Fruit fly (Drosophila melanogaster) whole organism, embryonic: ENCODE measurements around the gene Fign.

Experiments
- CG14860 ChIP-seq: fragments of 200-800 bp; sonication (Bioruptor generic); IDR thresholded peaks from 3 replicates; pipeline ENCODE4 v1.3.6; 2022; ENCODE audit warnings: missing biosample characterization, missing genetic modification characterization; ENCODE audit not compliant: partially characterized antibody
- CG15073 ChIP-seq: fragments of 200-800 bp; sonication (Bioruptor generic); optimal IDR thresholded peaks from 2 replicates; lab custom pipeline; 2016; ENCODE audit warnings: missing biosample characterization, missing genetic modification characterization
- CG15601 ChIP-seq: fragments of 200-800 bp; sonication (Bioruptor generic); optimal IDR thresholded peaks from 3 replicates; lab custom pipeline; 2019; ENCODE audit warnings: missing biosample characterization, mild to moderate bottlenecking, missing genetic modification characterization, moderate library complexity
- CG16815 ChIP-seq: fragments of 200-800 bp; sonication (Bioruptor generic); optimal IDR thresholded peaks from 3 replicates; lab custom pipeline; 2017; ENCODE audit warnings: missing biosample characterization, mild to moderate bottlenecking, missing genetic modification characterization
- CG16863 ChIP-seq: fragments of 200-800 bp; sonication (Bioruptor generic); optimal IDR thresholded peaks from 3 replicates; lab custom pipeline; 2016; ENCODE audit warnings: missing biosample characterization, missing genetic modification characterization
- CG17186 ChIP-seq: fragments of 200-800 bp; sonication (Bioruptor generic); optimal IDR thresholded peaks from 3 replicates; lab custom pipeline; 2017; ENCODE audit warnings: missing biosample characterization, missing genetic modification reagents, missing genetic modification characterization
- CG18764 ChIP-seq: fragments of 200-800 bp; sonication (Bioruptor generic); optimal IDR thresholded peaks from 3 replicates; lab custom pipeline; 2016; ENCODE audit warnings: missing biosample characterization, missing genetic modification characterization
- CG2116 ChIP-seq: fragments of 200-800 bp; sonication (Bioruptor generic); optimal IDR thresholded peaks from 3 replicates; lab custom pipeline; 2018; ENCODE audit warnings: missing biosample characterization, mild to moderate bottlenecking, missing genetic modification characterization
- CG2875 ChIP-seq: fragments of 200-800 bp; sonication (Bioruptor generic); optimal IDR thresholded peaks from 2 replicates; lab custom pipeline; 2017; ENCODE audit warnings: missing biosample characterization, mild to moderate bottlenecking, missing genetic modification characterization, missing genetic modification reagents
- CG31388 ChIP-seq: fragments of 200-800 bp; sonication (Bioruptor generic); optimal IDR thresholded peaks from 2 replicates; lab custom pipeline; 2016; ENCODE audit warnings: missing biosample characterization, missing genetic modification characterization
- CG4328 ChIP-seq: fragments of 200-800 bp; sonication (Bioruptor generic); optimal IDR thresholded peaks from 3 replicates; lab custom pipeline; 2017; ENCODE audit warnings: missing biosample characterization, missing genetic modification reagents, missing genetic modification characterization
- CG4707 ChIP-seq: fragments of 200-800 bp; sonication (Bioruptor generic); optimal IDR thresholded peaks from 2 replicates; lab custom pipeline; 2018; ENCODE audit warnings: missing biosample characterization, mild to moderate bottlenecking, missing genetic modification characterization, moderate library complexity
- CG4730 ChIP-seq: fragments of 200-800 bp; sonication (Bioruptor generic); IDR thresholded peaks from 2 replicates; pipeline ENCODE4 v1.3.6; 2022; ENCODE audit warnings: missing biosample characterization, missing genetic modification characterization
- CG5180 ChIP-seq: fragments of 200-800 bp; sonication (Bioruptor generic); optimal IDR thresholded peaks from 3 replicates; lab custom pipeline; 2017; ENCODE audit warnings: missing biosample characterization, missing genetic modification characterization, mild to moderate bottlenecking, moderate library complexity, missing genetic modification reagents
- CG7786 ChIP-seq: fragments of 200-800 bp; sonication (Bioruptor generic); optimal IDR thresholded peaks from 2 replicates; lab custom pipeline; 2016; ENCODE audit warnings: missing biosample characterization, missing genetic modification characterization
- CG8290 ChIP-seq, 3 experiments: fragments of 200-800 bp; sonication (Bioruptor generic); optimal IDR thresholded peaks; 2 replicates each; lab custom pipeline; 2016 to 2019; ENCODE audit warnings: missing biosample characterization in 3 of 3, missing genetic modification characterization in 3 of 3, mild to moderate bottlenecking in 2 of 3, moderate library complexity in 1 of 3
- CG8478 ChIP-seq: fragments of >200 bp; optimal IDR thresholded peaks from 2 replicates; lab custom pipeline; 2018
- D ChIP-seq, 2 experiments: fragments of 200-800 bp in 1 of 2; fragments of >200 bp in 1 of 2; sonication (Bioruptor generic) in 1 of 2; optimal IDR thresholded peaks; 2 replicates in 1 of 2; 3 replicates in 1 of 2; lab custom pipeline; 2017; ENCODE audit warnings: mild to moderate bottlenecking in 1 of 2, missing biosample characterization in 1 of 2, missing genetic modification characterization in 1 of 2, missing genetic modification reagents in 1 of 2
- D19B ChIP-seq: fragments of 200-800 bp; sonication (Bioruptor generic); optimal IDR thresholded peaks from 2 replicates; lab custom pipeline; 2017; ENCODE audit warnings: missing biosample characterization, mild to moderate bottlenecking, missing genetic modification characterization
- Dp ChIP-seq: fragments of 200-800 bp; sonication (Bioruptor generic); optimal IDR thresholded peaks from 2 replicates; lab custom pipeline; 2018; ENCODE audit warnings: missing biosample characterization, mild to moderate bottlenecking, missing genetic modification characterization, moderate library complexity
- Gug ChIP-seq: fragments of 200-800 bp; sonication (Bioruptor generic); IDR thresholded peaks from 4 replicates; pipeline ENCODE4 v1.3.6; 2022; ENCODE audit warnings: missing biosample characterization, missing genetic modification characterization
- Mrtf ChIP-seq: fragments of 200-800 bp; sonication (Bioruptor generic); IDR thresholded peaks from 3 replicates; pipeline ENCODE4 v1.3.6; 2022; ENCODE audit warnings: missing biosample characterization, missing genetic modification characterization
- Oli ChIP-seq: fragments of 200-800 bp; sonication (Bioruptor generic); optimal IDR thresholded peaks from 2 replicates; lab custom pipeline; 2018; ENCODE audit warnings: missing biosample characterization, mild to moderate bottlenecking, missing genetic modification characterization, moderate library complexity
- Pdp1 ChIP-seq, 2 experiments: fragments of 200-800 bp; sonication (Bioruptor generic); optimal IDR thresholded peaks; 3 replicates each; lab custom pipeline; 2016; ENCODE audit warnings: missing biosample characterization in 2 of 2, missing genetic modification characterization in 2 of 2, mild to moderate bottlenecking in 1 of 2, moderate library complexity in 1 of 2
- Ravus ChIP-seq: fragments of 200-800 bp; sonication (Bioruptor generic); IDR thresholded peaks from 2 replicates; pipeline ENCODE4 v1.3.6; 2022; ENCODE audit warnings: missing biosample characterization, missing genetic modification characterization
- Sox102F ChIP-seq: fragments of 200-800 bp; sonication (Bioruptor generic); optimal IDR thresholded peaks from 2 replicates; lab custom pipeline; 2018; ENCODE audit warnings: missing biosample characterization, mild to moderate bottlenecking, missing genetic modification characterization, moderate library complexity
- ara ChIP-seq: fragments of 200-800 bp; sonication (Bioruptor generic); IDR thresholded peaks from 2 replicates; pipeline ENCODE4 v1.3.6; 2022; ENCODE audit warnings: missing biosample characterization, missing genetic modification characterization
- corto ChIP-seq: fragments of 200-800 bp; sonication (Bioruptor generic); optimal IDR thresholded peaks from 2 replicates; lab custom pipeline; 2016; ENCODE audit warnings: missing biosample characterization, mild to moderate bottlenecking, missing genetic modification characterization, moderate library complexity
- crp ChIP-seq, 2 experiments: fragments of 200-800 bp; sonication (Bioruptor generic); optimal IDR thresholded peaks; 2 replicates in 1 of 2; 3 replicates in 1 of 2; lab custom pipeline; 2017; ENCODE audit warnings: missing biosample characterization in 2 of 2, missing genetic modification characterization in 2 of 2, mild to moderate bottlenecking in 1 of 2, moderate library complexity in 1 of 2
- dpn ChIP-seq, 2 experiments: fragments of 200-800 bp; sonication (Bioruptor generic); optimal IDR thresholded peaks; 3 replicates each; lab custom pipeline; 2016; ENCODE audit warnings: missing biosample characterization in 2 of 2, missing genetic modification characterization in 2 of 2
- dysf ChIP-seq: fragments of 200-800 bp; sonication (Bioruptor generic); IDR thresholded peaks from 3 replicates; pipeline ENCODE4 v1.3.6; 2022; ENCODE audit warnings: missing biosample characterization, missing genetic modification characterization
- h ChIP-seq: fragments of >200 bp; optimal IDR thresholded peaks from 2 replicates; lab custom pipeline; 2017
- hth ChIP-seq: fragments of >200 bp; optimal IDR thresholded peaks from 2 replicates; lab custom pipeline; 2017; ENCODE audit warnings: inconsistent platforms
- kay ChIP-seq: fragments of 200-800 bp; sonication (Bioruptor generic); optimal IDR thresholded peaks from 2 replicates; lab custom pipeline; 2016; ENCODE audit warnings: missing biosample characterization, missing genetic modification characterization
- lov ChIP-seq, 2 experiments: fragments of 200-800 bp in 1 of 2; fragments of >200 bp in 1 of 2; sonication (Bioruptor generic) in 1 of 2; IDR thresholded peaks in 1 of 2; optimal IDR thresholded peaks in 1 of 2; 2 replicates in 1 of 2; 3 replicates in 1 of 2; pipeline versions ENCODE4 v1.3.6 to Lab custom; 2017 to 2022; ENCODE audit warnings: missing biosample characterization in 1 of 2, missing genetic modification characterization in 1 of 2
- row ChIP-seq: fragments of 200-800 bp; sonication (Bioruptor generic); IDR thresholded peaks from 3 replicates; pipeline ENCODE4 v1.3.6; 2022; ENCODE audit warnings: missing biosample characterization, missing genetic modification characterization
- wek ChIP-seq: fragments of 200-800 bp; sonication (Bioruptor generic); optimal IDR thresholded peaks from 3 replicates; lab custom pipeline; 2018; ENCODE audit warnings: missing biosample characterization, mild to moderate bottlenecking, missing genetic modification characterization, moderate library complexity
- zen ChIP-seq: fragments of 200-800 bp; sonication (Bioruptor generic); optimal IDR thresholded peaks from 3 replicates; lab custom pipeline; 2018; ENCODE audit warnings: missing biosample characterization, mild to moderate bottlenecking, missing genetic modification characterization, moderate library complexity

Fign gene

dm6 chr2L:3338566-3339215, 19.0 kb upstream of the Fign start (continued):
- TF ChIP-seq D19B, result peak; percentile 89
- TF ChIP-seq zen (tag; lab: Kevin White, UChicago), result peak; percentile 55
- TF ChIP-seq Mrtf (GFP tag; lab: Robert Waterston, UW), result peak; percentile 64; the same call in 1 of the 3 replicates
- peak; percentile 68 for TF ChIP-seq CG16815 (GFP tag; lab: Kevin White, UChicago)
- TF ChIP-seq ara (GFP tag; lab: Robert Waterston, UW), result peak; percentile 88
- peak; percentile 66; the same call in 1 of the 2 replicates for TF ChIP-seq CG4730 (GFP tag; lab: Robert Waterston, UW)
- no peak for TF ChIP-seq Dp (GFP tag; lab: Kevin White, UChicago)
- no peak for TF ChIP-seq Ravus (GFP tag; lab: Robert Waterston, UW)
- peak; percentile 68 for TF ChIP-seq kay (GFP tag; lab: Kevin White, UChicago)
- TF ChIP-seq h (lab: Kevin White, UChicago), result no peak
- TF ChIP-seq Pdp1 (GFP tag; optimal IDR thresholded peaks at IDR 0.05; lab: Kevin White, UChicago), result peak; percentile 3 to 78
- TF ChIP-seq crp (GFP tag; optimal IDR thresholded peaks at IDR 0.05; lab: Kevin White, UChicago), result peak in 1 of 2 experiments; percentile 43
- peak; percentile 41 for TF ChIP-seq CG15073 (GFP tag; lab: Kevin White, UChicago)
- TF ChIP-seq CG4707 (GFP tag; lab: Kevin White, UChicago), result peak; percentile 32
- peak; percentile 86 for TF ChIP-seq row (GFP tag; lab: Robert Waterston, UW)
- no peak for TF ChIP-seq CG14860 (GFP tag; lab: Robert Waterston, UW)
- TF ChIP-seq D (optimal IDR thresholded peaks at IDR 0.05; lab: Kevin White, UChicago), result no peak
- TF ChIP-seq D (GFP tag; optimal IDR thresholded peaks at IDR 0.05; lab: Kevin White, UChicago), result peak; percentile 92
- TF ChIP-seq dpn (GFP tag; optimal IDR thresholded peaks at IDR 0.05; lab: Kevin White, UChicago), result peak; percentile 77 to 82
- TF ChIP-seq CG31388 (GFP tag; lab: Kevin White, UChicago), result peak; percentile 10
- peak; percentile 76 for TF ChIP-seq CG7786 (GFP tag; lab: Kevin White, UChicago)
- peak; percentile 74 for TF ChIP-seq Oli
- peak; percentile 74 for TF ChIP-seq CG15601 (tag; lab: Kevin White, UChicago)

DNA sequence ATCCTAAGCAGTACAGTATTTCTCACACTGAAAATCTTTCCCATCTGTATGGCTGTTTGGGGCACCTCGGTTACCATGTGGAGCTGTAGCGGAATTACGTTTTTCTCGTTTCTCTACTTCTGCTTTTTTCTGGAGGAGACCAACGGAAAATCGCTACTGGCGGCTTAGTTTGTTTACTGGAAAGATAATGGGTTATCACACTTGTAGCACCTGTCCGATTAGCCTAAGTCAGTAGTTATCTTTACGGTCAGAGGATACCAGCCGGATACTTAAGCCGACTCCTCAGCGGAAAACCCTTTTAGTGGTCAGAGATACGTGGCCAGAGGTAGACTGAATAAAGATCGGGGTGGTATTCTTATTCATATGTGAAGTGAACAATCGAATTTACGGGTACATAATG, 12.8 kb upstream of the Fign start, which contains the start of gene CG15408:
TSS of gene CG15408 (plus strand) at position 301 of the 400 bp plus-strand sequence.
- TF ChIP-seq dysf (GFP tag; lab: Robert Waterston, UW) (no peak), corto (no peak), h (lab: Kevin White, UChicago) (no peak), CG17186 (GFP tag; lab: Kevin White, UChicago) (no peak), CG5180 (GFP tag; lab: Kevin White, UChicago) (no peak), CG4328 (GFP tag; lab: Kevin White, UChicago) (no peak), Gug (GFP tag; lab: Robert Waterston, UW) (no peak), wek (GFP tag; lab: Kevin White, UChicago) (no peak), CG8290 (GFP tag; optimal IDR thresholded peaks at IDR 0.05; lab: Kevin White, UChicago) (no peak), CG8290 (tag; optimal IDR thresholded peaks at IDR 0.05; lab: Kevin White, UChicago) (no peak), CG18764 (GFP tag; lab: Kevin White, UChicago) (no peak), CG2875 (GFP tag; lab: Kevin White, UChicago) (no peak), CG8478 (no peak), hth (lab: Kevin White, UChicago) (no peak), Sox102F (GFP tag; lab: Kevin White, UChicago) (no peak), lov (optimal IDR thresholded peaks at IDR 0.05; lab: Kevin White, UChicago) (no peak), lov (GFP tag; IDR thresholded peaks at IDR 0.05; lab: Robert Waterston, UW) (no peak), CG16863 (no peak), CG14860 (GFP tag; lab: Robert Waterston, UW) (no peak), CG2116 (GFP tag; lab: Kevin White, UChicago) (no peak)
